Fruit fly (Drosophila melanogaster) whole organism, embryonic: ENCODE results near the gene CG14817.
A peak's percentile ranks its signal among the peaks of the same experiment; 100 is the strongest.

Experiments
- Ada2b ChIP-seq: fragments of 200-800 bp; sonication (Bioruptor generic); IDR thresholded peaks from 2 replicates; pipeline ENCODE4 v1.3.6; 2022; ENCODE audit warnings: missing biosample characterization, missing genetic modification characterization
- Atf3 ChIP-seq: fragments of 200-800 bp; sonication (Bioruptor generic); optimal IDR thresholded peaks from 3 replicates; lab custom pipeline; 2016; ENCODE audit warnings: missing biosample characterization, missing genetic modification characterization
- BtbVII ChIP-seq: fragments of 200-800 bp; sonication (Bioruptor generic); optimal IDR thresholded peaks from 3 replicates; lab custom pipeline; 2017; ENCODE audit warnings: missing biosample characterization, mild to moderate bottlenecking, missing genetic modification characterization
- CG1024 ChIP-seq: fragments of 200-800 bp; sonication (Bioruptor generic); IDR thresholded peaks from 2 replicates; pipeline ENCODE4 v1.3.6; 2022; ENCODE audit warnings: missing biosample characterization, missing genetic modification characterization
- CG10321 ChIP-seq: fragments of 200-800 bp; sonication (Bioruptor generic); IDR thresholded peaks from 2 replicates; pipeline ENCODE4 v1.3.6; 2022; ENCODE audit warnings: missing biosample characterization, missing genetic modification characterization
- CG12155 ChIP-seq: fragments of 200-800 bp; sonication (Bioruptor generic); optimal IDR thresholded peaks from 3 replicates; lab custom pipeline; 2016; ENCODE audit warnings: missing biosample characterization, missing genetic modification characterization
- CG12744 ChIP-seq: fragments of 200-800 bp; sonication (Bioruptor generic); optimal IDR thresholded peaks from 2 replicates; lab custom pipeline; 2016; ENCODE audit warnings: missing biosample characterization, missing genetic modification characterization
- CG13287 ChIP-seq: fragments of 200-800 bp; sonication (Bioruptor generic); IDR thresholded peaks from 2 replicates; pipeline ENCODE4 v1.3.6; 2022; ENCODE audit warnings: missing biosample characterization, missing genetic modification characterization; ENCODE audit not compliant: partially characterized antibody
- CG15011 ChIP-seq: fragments of 200-800 bp; sonication (Bioruptor generic); optimal IDR thresholded peaks from 3 replicates; lab custom pipeline; 2018; ENCODE audit warnings: missing biosample characterization, mild to moderate bottlenecking, missing genetic modification characterization
- CG15073 ChIP-seq: fragments of 200-800 bp; sonication (Bioruptor generic); optimal IDR thresholded peaks from 2 replicates; lab custom pipeline; 2016; ENCODE audit warnings: missing biosample characterization, missing genetic modification characterization
- CG1603 ChIP-seq: fragments of 200-800 bp; sonication (Bioruptor generic); optimal IDR thresholded peaks from 2 replicates; lab custom pipeline; 2019; ENCODE audit warnings: missing biosample characterization, mild to moderate bottlenecking, missing genetic modification characterization, moderate library complexity
- CG16779 ChIP-seq: fragments of 200-800 bp; sonication (Bioruptor generic); IDR thresholded peaks from 2 replicates; pipeline ENCODE4 v1.3.6; 2022; ENCODE audit warnings: missing biosample characterization, missing genetic modification characterization
- CG17359 ChIP-seq: fragments of 200-800 bp; sonication (Bioruptor generic); optimal IDR thresholded peaks from 3 replicates; lab custom pipeline; 2018; ENCODE audit warnings: missing biosample characterization, mild to moderate bottlenecking, missing genetic modification characterization, moderate library complexity
- CG17361 ChIP-seq: fragments of 200-800 bp; sonication (Bioruptor generic); IDR thresholded peaks from 3 replicates; pipeline ENCODE4 v1.3.6; 2022; ENCODE audit warnings: missing biosample characterization, missing genetic modification characterization
- CG18262 ChIP-seq: fragments of 200-800 bp; optimal IDR thresholded peaks from 3 replicates; lab custom pipeline; 2019; ENCODE audit warnings: missing biosample characterization, mild to moderate bottlenecking, missing genetic modification characterization, moderate library complexity
- CG18599 ChIP-seq: fragments of 200-800 bp; sonication (Bioruptor generic); optimal IDR thresholded peaks from 3 replicates; lab custom pipeline; 2017; ENCODE audit warnings: missing biosample characterization, missing genetic modification characterization, mild to moderate bottlenecking, moderate library complexity, missing genetic modification reagents
- CG2116 ChIP-seq: fragments of 200-800 bp; sonication (Bioruptor generic); optimal IDR thresholded peaks from 3 replicates; lab custom pipeline; 2018; ENCODE audit warnings: missing biosample characterization, mild to moderate bottlenecking, missing genetic modification characterization
- CG2129 ChIP-seq: fragments of 200-800 bp; sonication (Bioruptor generic); IDR thresholded peaks from 2 replicates; pipeline ENCODE4 v1.3.6; 2022; ENCODE audit warnings: missing biosample characterization, missing genetic modification characterization; ENCODE audit not compliant: partially characterized antibody
- CG32532 ChIP-seq: fragments of 200-800 bp; sonication (Bioruptor generic); IDR thresholded peaks from 2 replicates; pipeline ENCODE4 v1.3.6; 2022; ENCODE audit warnings: missing biosample characterization, missing genetic modification characterization
- CG32772 ChIP-seq: fragments of 200-800 bp; sonication (Bioruptor generic); IDR thresholded peaks from 2 replicates; pipeline ENCODE4 v1.3.6; 2022; ENCODE audit warnings: missing biosample characterization, missing genetic modification characterization
- CG33557 ChIP-seq: fragments of 200-800 bp; sonication (Bioruptor generic); optimal IDR thresholded peaks from 2 replicates; lab custom pipeline; 2019; ENCODE audit warnings: missing biosample characterization, mild to moderate bottlenecking, missing genetic modification characterization, moderate library complexity
- CG43689 ChIP-seq: fragments of 200-800 bp; sonication (Bioruptor generic); IDR thresholded peaks from 2 replicates; pipeline ENCODE4 v1.3.6; 2022; ENCODE audit warnings: missing biosample characterization, missing genetic modification characterization
- CG6813 ChIP-seq: fragments of 200-800 bp; sonication (Bioruptor generic); optimal IDR thresholded peaks from 2 replicates; lab custom pipeline; 2017; ENCODE audit warnings: missing biosample characterization, missing genetic modification characterization, mild to moderate bottlenecking, moderate library complexity, missing genetic modification reagents
- CG9609 ChIP-seq: fragments of 200-800 bp; sonication (Bioruptor generic); optimal IDR thresholded peaks from 3 replicates; lab custom pipeline; 2016; ENCODE audit warnings: missing biosample characterization, missing genetic modification characterization
- CG9817 ChIP-seq: fragments of 200-800 bp; sonication (Bioruptor generic); optimal IDR thresholded peaks from 2 replicates; lab custom pipeline; 2018; ENCODE audit warnings: missing biosample characterization, mild to moderate bottlenecking, missing genetic modification characterization, moderate library complexity
- CTCF ChIP-seq: fragments of 200-800 bp; sonication (Bioruptor generic); optimal IDR thresholded peaks from 2 replicates; lab custom pipeline; 2017; ENCODE audit warnings: missing biosample characterization, mild to moderate bottlenecking, missing genetic modification characterization, moderate library complexity
- Chrac-16 ChIP-seq: fragments of 200-800 bp; sonication (Bioruptor generic); optimal IDR thresholded peaks from 3 replicates; lab custom pipeline; 2016; ENCODE audit warnings: missing biosample characterization, missing genetic modification characterization
- CoRest ChIP-seq: fragments of 200-800 bp; sonication (Bioruptor generic); optimal IDR thresholded peaks from 3 replicates; lab custom pipeline; 2018; ENCODE audit warnings: missing biosample characterization, mild to moderate bottlenecking, missing genetic modification characterization, moderate library complexity
- HLHmδ ChIP-seq: fragments of 200-800 bp; sonication (Bioruptor generic); optimal IDR thresholded peaks from 2 replicates; lab custom pipeline; 2018; ENCODE audit warnings: missing biosample characterization, mild to moderate bottlenecking, missing genetic modification characterization, moderate library complexity
- Hsf ChIP-seq: fragments of 200-800 bp; sonication (Bioruptor generic); optimal IDR thresholded peaks from 3 replicates; lab custom pipeline; 2016; ENCODE audit warnings: missing biosample characterization, missing genetic modification characterization
- Med ChIP-seq: fragments of 200-800 bp; sonication (Bioruptor generic); peaks from one replicate; lab custom pipeline; 2016; ENCODE audit warnings: missing biosample characterization, missing genetic modification characterization, mild to moderate bottlenecking, inconsistent platforms, moderate library complexity
- Neu2 ChIP-seq: fragments of 200-800 bp; sonication (Bioruptor generic); optimal IDR thresholded peaks from 3 replicates; lab custom pipeline; 2016; ENCODE audit warnings: missing biosample characterization, missing genetic modification characterization, borderline replicate concordance
- Pdp1 ChIP-seq, 2 experiments: fragments of 200-800 bp; sonication (Bioruptor generic); optimal IDR thresholded peaks; 3 replicates each; lab custom pipeline; 2016; ENCODE audit warnings: missing biosample characterization in 2 of 2, missing genetic modification characterization in 2 of 2, mild to moderate bottlenecking in 1 of 2, moderate library complexity in 1 of 2
- Ptx1 ChIP-seq: fragments of 200-800 bp; sonication (Bioruptor generic); IDR thresholded peaks from 2 replicates; pipeline ENCODE4 v1.3.6; 2022; ENCODE audit warnings: missing biosample characterization, missing genetic modification characterization
- Ravus ChIP-seq: fragments of 200-800 bp; sonication (Bioruptor generic); IDR thresholded peaks from 2 replicates; pipeline ENCODE4 v1.3.6; 2022; ENCODE audit warnings: missing biosample characterization, missing genetic modification characterization
- Sry-δ ChIP-seq: fragments of 200-800 bp; sonication (Bioruptor generic); optimal IDR thresholded peaks from 2 replicates; lab custom pipeline; 2016; ENCODE audit warnings: missing biosample characterization, missing genetic modification characterization
- TFAM ChIP-seq: fragments of 200-800 bp; sonication (Bioruptor generic); optimal IDR thresholded peaks from 2 replicates; lab custom pipeline; 2017; ENCODE audit warnings: missing biosample characterization, missing genetic modification characterization, inconsistent platforms
- caup ChIP-seq: fragments of 200-800 bp; sonication (Bioruptor generic); optimal IDR thresholded peaks from 3 replicates; lab custom pipeline; 2017; ENCODE audit warnings: missing biosample characterization, mild to moderate bottlenecking, missing genetic modification characterization, moderate library complexity; ENCODE audit not compliant: severe bottlenecking
- chif ChIP-seq, 2 experiments: fragments of 200-800 bp; sonication (Bioruptor generic); optimal IDR thresholded peaks; 3 replicates each; lab custom pipeline; 2016; ENCODE audit warnings: missing biosample characterization in 2 of 2, missing genetic modification characterization in 2 of 2
- chm ChIP-seq: fragments of 200-800 bp; sonication (Bioruptor generic); IDR thresholded peaks from 2 replicates; pipeline ENCODE4 v1.3.6; 2022; ENCODE audit warnings: missing biosample characterization, missing genetic modification characterization
- chn ChIP-seq: fragments of 200-800 bp; sonication (Bioruptor generic); optimal IDR thresholded peaks from 2 replicates; lab custom pipeline; 2016; ENCODE audit warnings: missing biosample characterization, missing genetic modification characterization
- ftz-f1 ChIP-seq: fragments of 200-800 bp; sonication (Bioruptor generic); optimal IDR thresholded peaks from 2 replicates; lab custom pipeline; 2016; ENCODE audit warnings: missing biosample characterization, missing genetic modification characterization
- hb ChIP-seq: fragments of 200-800 bp; sonication (Bioruptor generic); IDR thresholded peaks from 3 replicates; pipeline ENCODE4 v1.3.6; 2022; ENCODE audit warnings: missing biosample characterization, missing genetic modification characterization; ENCODE audit not compliant: partially characterized antibody
- mirr ChIP-seq: fragments of 200-800 bp; sonication (Bioruptor generic); optimal IDR thresholded peaks from 3 replicates; lab custom pipeline; 2018; ENCODE audit warnings: missing biosample characterization, mild to moderate bottlenecking, missing genetic modification characterization
- rib ChIP-seq: fragments of 200-800 bp; sonication (Bioruptor generic); IDR thresholded peaks from 2 replicates; pipeline ENCODE4 v1.3.6; 2022; ENCODE audit warnings: missing biosample characterization, missing genetic modification characterization
- sens-2 ChIP-seq: fragments of 200-800 bp; sonication (Bioruptor generic); IDR thresholded peaks from 2 replicates; pipeline ENCODE4 v1.3.6; 2022; ENCODE audit warnings: missing biosample characterization, missing genetic modification characterization
- tgo ChIP-seq: fragments of 200-800 bp; sonication (Bioruptor generic); IDR thresholded peaks from 3 replicates; pipeline ENCODE4 v1.3.6; 2022; ENCODE audit warnings: missing biosample characterization, missing genetic modification characterization
- trh ChIP-seq: fragments of 200-800 bp; sonication (Bioruptor generic); optimal IDR thresholded peaks from 2 replicates; lab custom pipeline; 2016; ENCODE audit warnings: missing biosample characterization, missing genetic modification characterization
- unpg ChIP-seq: fragments of 200-800 bp; sonication (Bioruptor generic); optimal IDR thresholded peaks from 3 replicates; lab custom pipeline; 2018; ENCODE audit warnings: missing biosample characterization, mild to moderate bottlenecking, missing genetic modification characterization, moderate library complexity
- wdn ChIP-seq: fragments of 200-800 bp; sonication (Bioruptor generic); IDR thresholded peaks from 2 replicates; pipeline ENCODE4 v1.3.6; 2022; ENCODE audit warnings: missing biosample characterization, missing genetic modification characterization

Gene CG14817

dm6 chrX:1907727-1908264, 30.7 kb upstream of the CG14817 start, which contains the start of gene mip130 (continued):
- TF ChIP-seq wdn (no peak), Chrac-16 (GFP tag; lab: Kevin White, UChicago) (no peak), CoRest (tag; lab: Kevin White, UChicago) (peak; percentile 64), HLHmδ (GFP tag; lab: Kevin White, UChicago) (no peak), CG32532 (GFP tag; lab: Robert Waterston, UW) (peak; percentile 33; the same call in 1 of the 2 replicates), CG17361 (GFP tag; lab: Robert Waterston, UW) (no peak; the same call in 1 of the 3 replicates), CG2129 (GFP tag; lab: Robert Waterston, UW) (peak; percentile 48; the same call in 1 of the 2 replicates), CG12744 (GFP tag; lab: Kevin White, UChicago) (no peak), Ravus (GFP tag; lab: Robert Waterston, UW) (no peak), TFAM (GFP tag; lab: Kevin White, UChicago) (no peak), ftz-f1 (no peak), CG18599 (GFP tag; lab: Kevin White, UChicago) (peak; percentile 54), mirr (GFP tag; lab: Kevin White, UChicago) (peak; percentile 36), CG13287 (GFP tag; lab: Robert Waterston, UW) (peak; percentile 81), CG1024 (0 out of 2 replicates have a peak, but pooled peaks have one; percentile 36), CG32772 (GFP tag; lab: Robert Waterston, UW) (peak; percentile 5; the same call in 1 of the 2 replicates), Ptx1 (GFP tag; lab: Robert Waterston, UW) (peak; percentile 54), CG18262 (tag; lab: Kevin White, UChicago) (peak; percentile 55), chn (GFP tag; lab: Kevin White, UChicago) (peak; percentile 21), Pdp1 (GFP tag; optimal IDR thresholded peaks at IDR 0.05; lab: Kevin White, UChicago) (peak; percentile 21 to 40), rib (GFP tag; lab: Robert Waterston, UW) (peak; percentile 36; the same call in 1 of the 2 replicates), Sry-δ (GFP tag; lab: Kevin White, UChicago) (peak; percentile 89), CG10321 (GFP tag; lab: Robert Waterston, UW) (no peak), chm (GFP tag; lab: Robert Waterston, UW) (no peak), Neu2 (no peak), hb (GFP tag; lab: Robert Waterston, UW) (0 out of 3 replicates have a peak, but pooled peaks have one; percentile 50), caup (peak; percentile 36), Med (GFP tag; lab: Kevin White, UChicago) (peak; percentile 85), CG1603 (peak; percentile 50), CG33557 (GFP tag; lab: Kevin White, UChicago) (no peak), Atf3 (GFP tag; lab: Kevin White, UChicago) (no peak), unpg (GFP tag; lab: Kevin White, UChicago) (peak; percentile 33), CG2116 (GFP tag; lab: Kevin White, UChicago) (peak; percentile 47), CG15011 (no peak), CG9817 (tag; lab: Kevin White, UChicago) (peak; percentile 45), chif (GFP tag; optimal IDR thresholded peaks at IDR 0.05; lab: Kevin White, UChicago) (peak in 1 of 2 experiments; percentile 4), CG12155 (GFP tag; lab: Kevin White, UChicago) (peak; percentile 38), CG17359 (tag; lab: Kevin White, UChicago) (peak; percentile 55), trh (GFP tag; lab: Kevin White, UChicago) (no peak), CG6813 (no peak), CG15073 (no peak), Hsf (peak; percentile 9), tgo (peak; percentile 36; the same call in 1 of the 3 replicates), CG9609 (GFP tag; lab: Kevin White, UChicago) (no peak), CG43689 (no peak), CTCF (no peak), BtbVII (GFP tag; lab: Kevin White, UChicago) (no peak), Ada2b (GFP tag; lab: Robert Waterston, UW) (no peak), CG16779 (GFP tag; lab: Robert Waterston, UW) (no peak), sens-2 (GFP tag; lab: Robert Waterston, UW) (no peak)
